Worm (Caenorhabditis elegans) whole organism, early embryonic: Measurements from ENCODE around the gene ipla-6.

ENCODE experiments used
- B0310.2 ChIP-seq: sonication (generic microtip); optimal IDR thresholded peaks from 2 replicates; lab custom pipeline; 2016; ENCODE audit warnings: mild to moderate bottlenecking, missing genetic modification characterization, missing compliant biosample characterization
- F13C5.2 ChIP-seq: sonication (generic microtip); optimal IDR thresholded peaks from 2 replicates; lab custom pipeline; 2017; ENCODE audit warnings: mild to moderate bottlenecking, missing genetic modification characterization, inconsistent platforms, missing compliant biosample characterization
- aly-1 ChIP-seq: sonication (generic microtip); optimal IDR thresholded peaks from 2 replicates; lab custom pipeline; 2016; ENCODE audit warnings: missing genetic modification characterization, missing compliant biosample characterization
- ama-1 ChIP-seq: fragments of 150-350 bp; optimal IDR thresholded peaks from 2 replicates; lab custom pipeline; 2014
- ceh-13 ChIP-seq: fragments of 200-800 bp; sonication (Bioruptor generic); optimal IDR thresholded peaks from 2 replicates; lab custom pipeline; 2018; ENCODE audit warnings: mild to moderate bottlenecking, missing genetic modification characterization, missing compliant biosample characterization
- ceh-36 ChIP-seq: sonication (generic microtip); optimal IDR thresholded peaks from 2 replicates; lab custom pipeline; 2016; ENCODE audit warnings: missing genetic modification characterization, inconsistent platforms, missing compliant biosample characterization
- ets-7 ChIP-seq: sonication (generic microtip); optimal IDR thresholded peaks from 2 replicates; lab custom pipeline; 2016; ENCODE audit warnings: missing genotype, missing genetic modification characterization, missing compliant biosample characterization
- flt-1 ChIP-seq: fragments of 200-800 bp; sonication (Bioruptor generic); IDR thresholded peaks from 2 replicates; pipeline ENCODE4 v1.3.6; 2022; ENCODE audit warnings: missing genetic modification characterization, missing compliant biosample characterization
- hmbx-1 ChIP-seq: sonication (generic microtip); optimal IDR thresholded peaks from 2 replicates; lab custom pipeline; 2016; ENCODE audit warnings: mild to moderate bottlenecking, missing genetic modification characterization, missing compliant biosample characterization
- hmg-4 ChIP-seq: fragments of 200-800 bp; sonication (Bioruptor generic); optimal IDR thresholded peaks from 2 replicates; lab custom pipeline; 2018; ENCODE audit warnings: mild to moderate bottlenecking, missing genetic modification characterization, missing compliant biosample characterization
- hnd-1 ChIP-seq: sonication (generic microtip); optimal IDR thresholded peaks from 2 replicates; lab custom pipeline; 2016; ENCODE audit warnings: missing genetic modification characterization, missing compliant biosample characterization
- pes-1 ChIP-seq: fragments of 200-800 bp; sonication (Bioruptor generic); IDR thresholded peaks from 2 replicates; pipeline ENCODE4 v1.3.6; 2022; ENCODE audit warnings: missing genetic modification reagents, missing genetic modification characterization, missing compliant biosample characterization
- scrt-1 ChIP-seq: fragments of 200-800 bp; sonication (Bioruptor generic); IDR thresholded peaks from 2 replicates; pipeline ENCODE4 v1.3.6; 2022; ENCODE audit warnings: missing genetic modification characterization, missing compliant biosample characterization
- sea-1 ChIP-seq: fragments of 200-800 bp; sonication (Bioruptor generic); conservative IDR thresholded peaks from 2 replicates; pipeline ENCODE4 v1.3.6; 2022; ENCODE audit warnings: missing genetic modification characterization, missing compliant biosample characterization
- tbx-11 ChIP-seq: fragments of 200-800 bp; sonication (Bioruptor generic); IDR thresholded peaks from 2 replicates; pipeline ENCODE4 v1.3.6; 2022; ENCODE audit warnings: missing genetic modification characterization, missing compliant biosample characterization
- tbx-37 ChIP-seq: fragments of 200-800 bp; sonication (Bioruptor generic); conservative IDR thresholded peaks from 2 replicates; pipeline ENCODE4 v1.3.6; 2022; ENCODE audit warnings: missing genetic modification reagents, missing genetic modification characterization, missing compliant biosample characterization
- tra-4 ChIP-seq: sonication (generic microtip); optimal IDR thresholded peaks from 2 replicates; lab custom pipeline; 2017; ENCODE audit warnings: missing genetic modification characterization, missing compliant biosample characterization

ipla-6 gene

ce11 chrIV:6328198-6328597 lies 9.3 kb upstream of the ipla-6 start:
- TF ChIP-seq ceh-36 (tag; lab: Kevin White, UChicago), result no peak

ce11 chrIV:6329339-6329738 lies 8.1 kb upstream of the ipla-6 start, which contains the start of gene seu-1:
Gene seu-1, plus strand, starts transcription at chrIV:6329639.
- no peak for TF ChIP-seq ets-7 (tag; lab: Kevin White, UChicago)
- TF ChIP-seq pes-1 (GFP tag; lab: Robert Waterston, UW), result no peak
- no peak for TF ChIP-seq hmbx-1 (tag; lab: Kevin White, UChicago)
- no peak for TF ChIP-seq B0310.2 (tag; lab: Kevin White, UChicago)
- no peak for TF ChIP-seq F13C5.2
- TF ChIP-seq ceh-36 (tag; lab: Kevin White, UChicago), result no peak
- no peak for TF ChIP-seq aly-1 (tag; lab: Kevin White, UChicago)
- no peak for TF ChIP-seq scrt-1 (GFP tag; lab: Robert Waterston, UW)
- no peak for TF ChIP-seq flt-1 (GFP tag; lab: Robert Waterston, UW)
- no peak for TF ChIP-seq hmg-4 (GFP tag; lab: Kevin White, UChicago)
- TF ChIP-seq tra-4 (tag; lab: Kevin White, UChicago), result no peak
- no peak for TF ChIP-seq ceh-13 (GFP tag; lab: Kevin White, UChicago)
- no peak for TF ChIP-seq ama-1
- no peak for TF ChIP-seq hnd-1 (tag; lab: Kevin White, UChicago)
- no peak for TF ChIP-seq tbx-37 (GFP tag; lab: Robert Waterston, UW)
- TF ChIP-seq tbx-11, result no peak
- no peak for TF ChIP-seq sea-1 (GFP tag; lab: Robert Waterston, UW)

ce11 chrIV:6330790-6331189 lies 6.7 kb upstream of the ipla-6 start:
- no peak for TF ChIP-seq aly-1 (tag; lab: Kevin White, UChicago)
- no peak for TF ChIP-seq ama-1
- no peak for TF ChIP-seq ceh-36 (tag; lab: Kevin White, UChicago)
- TF ChIP-seq pes-1 (GFP tag; lab: Robert Waterston, UW), result no peak
- TF ChIP-seq ceh-13 (GFP tag; lab: Kevin White, UChicago), result no peak
- TF ChIP-seq ets-7 (tag; lab: Kevin White, UChicago), result no peak
- no peak for TF ChIP-seq hnd-1 (tag; lab: Kevin White, UChicago)
- no peak for TF ChIP-seq hmbx-1 (tag; lab: Kevin White, UChicago)
- TF ChIP-seq scrt-1 (GFP tag; lab: Robert Waterston, UW), result no peak
- TF ChIP-seq sea-1 (GFP tag; lab: Robert Waterston, UW), result no peak
- no peak for TF ChIP-seq tbx-11
- TF ChIP-seq B0310.2 (tag; lab: Kevin White, UChicago), result no peak
- TF ChIP-seq F13C5.2, result no peak

- TF ChIP-seq tbx-11 (no peak), flt-1 (GFP tag; lab: Robert Waterston, UW) (no peak), F13C5.2 (no peak), aly-1 (tag; lab: Kevin White, UChicago) (no peak), tra-4 (tag; lab: Kevin White, UChicago) (no peak), hmg-4 (GFP tag; lab: Kevin White, UChicago) (no peak), sea-1 (GFP tag; lab: Robert Waterston, UW) (no peak), B0310.2 (tag; lab: Kevin White, UChicago) (no peak), ceh-13 (GFP tag; lab: Kevin White, UChicago) (no peak), ama-1 (no peak), pes-1 (GFP tag; lab: Robert Waterston, UW) (no peak), scrt-1 (GFP tag; lab: Robert Waterston, UW) (no peak), ets-7 (tag; lab: Kevin White, UChicago) (no peak), tbx-37 (GFP tag; lab: Robert Waterston, UW) (no peak), hmbx-1 (tag; lab: Kevin White, UChicago) (no peak), ceh-36 (tag; lab: Kevin White, UChicago) (no peak), hnd-1 (tag; lab: Kevin White, UChicago) (no peak)
Measured at ce11 chrIV:6333915-6334314, 3.5 kb upstream of the ipla-6 start, which contains the start of gene blos-2. Gene blos-2, plus strand, starts transcription at chrIV:6334215.

ce11 chrIV:6335908-6336307 lies 1.5 kb upstream of the ipla-6 start, which contains the start of gene mif-4:
Gene mif-4, minus strand, starts transcription at chrIV:6335994.
- TF ChIP-seq flt-1 (GFP tag; lab: Robert Waterston, UW) (no peak), tbx-37 (GFP tag; lab: Robert Waterston, UW) (no peak), aly-1 (tag; lab: Kevin White, UChicago) (no peak), ama-1 (no peak), ceh-13 (GFP tag; lab: Kevin White, UChicago) (no peak), hnd-1 (tag; lab: Kevin White, UChicago) (no peak)

- TF ChIP-seq aly-1 (tag; lab: Kevin White, UChicago) (no peak), ceh-13 (GFP tag; lab: Kevin White, UChicago) (no peak), hmbx-1 (tag; lab: Kevin White, UChicago) (no peak), flt-1 (GFP tag; lab: Robert Waterston, UW) (no peak), ceh-36 (tag; lab: Kevin White, UChicago) (no peak)
Measured at ce11 chrIV:6336748-6337147, 705 bp upstream of the ipla-6 start.

- TF ChIP-seq ceh-36 (tag; lab: Kevin White, UChicago), result no peak
- TF ChIP-seq B0310.2 (tag; lab: Kevin White, UChicago), result no peak
- TF ChIP-seq tra-4 (tag; lab: Kevin White, UChicago), result no peak
- no peak for TF ChIP-seq hmbx-1 (tag; lab: Kevin White, UChicago)
- TF ChIP-seq ets-7 (tag; lab: Kevin White, UChicago), result no peak
- TF ChIP-seq sea-1 (GFP tag; lab: Robert Waterston, UW), result no peak
- no peak for TF ChIP-seq scrt-1 (GFP tag; lab: Robert Waterston, UW)
- TF ChIP-seq flt-1 (GFP tag; lab: Robert Waterston, UW), result no peak
- TF ChIP-seq ceh-13 (GFP tag; lab: Kevin White, UChicago), result no peak
- no peak for TF ChIP-seq F13C5.2
- no peak for TF ChIP-seq hnd-1 (tag; lab: Kevin White, UChicago)
- no peak for TF ChIP-seq pes-1 (GFP tag; lab: Robert Waterston, UW)
Measured at ce11 chrIV:6342431-6342830, 5.0 kb downstream of the ipla-6 start, which contains the start of gene Y73B6BL.288. Gene Y73B6BL.288, minus strand, starts transcription at chrIV:6342531.
